Worm (Caenorhabditis elegans) whole organism, L1 larva: ENCODE data around the gene efhc-1.

Source experiments
- C04F5.9 ChIP-seq: sonication (generic microtip); optimal IDR thresholded peaks from 2 replicates; lab custom pipeline; 2016; ENCODE audit warnings: missing genetic modification characterization, missing compliant biosample characterization
- C34B4.2 ChIP-seq: sonication (generic microtip); optimal IDR thresholded peaks from 2 replicates; lab custom pipeline; 2017; ENCODE audit warnings: mild to moderate bottlenecking, missing genetic modification characterization, missing compliant biosample characterization
- Y116A8C.19 ChIP-seq: sonication (generic microtip); optimal IDR thresholded peaks from 2 replicates; lab custom pipeline; 2016; ENCODE audit warnings: missing compliant biosample characterization, missing genetic modification characterization, borderline replicate concordance
- aha-1 ChIP-seq: fragments of 150-350 bp; optimal IDR thresholded peaks from 2 replicates; lab custom pipeline; 2014; ENCODE audit warnings: missing biosample characterization, missing genetic modification characterization
- blmp-1 ChIP-seq: fragments of 150-350 bp; optimal IDR thresholded peaks from 2 replicates; lab custom pipeline; 2014; ENCODE audit warnings: missing biosample characterization, missing genetic modification characterization
- ceh-8 ChIP-seq: fragments of 200-800 bp; sonication (Bioruptor generic); optimal IDR thresholded peaks from 2 replicates; lab custom pipeline; 2018; ENCODE audit warnings: mild to moderate bottlenecking, missing genetic modification characterization, moderate library complexity, missing compliant biosample characterization
- ceh-82 ChIP-seq, 3 experiments: fragments of 150-350 bp in 1 of 3; sonication (generic microtip) in 2 of 3; optimal IDR thresholded peaks; 2 replicates each; lab custom pipeline; 2014 to 2017; ENCODE audit warnings: missing biosample characterization in 3 of 3, missing genetic modification characterization in 3 of 3
- ceh-88 ChIP-seq: fragments of 200-800 bp; sonication (Bioruptor generic); IDR thresholded peaks from 2 replicates; pipeline ENCODE4 v1.3.6; 2022; ENCODE audit warnings: missing genetic modification characterization, missing compliant biosample characterization
- ceh-90 ChIP-seq: sonication (generic microtip); optimal IDR thresholded peaks from 2 replicates; lab custom pipeline; 2016; ENCODE audit warnings: missing genetic modification characterization, missing compliant biosample characterization
- ces-1 ChIP-seq: fragments of 150-350 bp; optimal IDR thresholded peaks from 2 replicates; lab custom pipeline; 2014; ENCODE audit warnings: missing biosample characterization, missing genetic modification reagents, missing genetic modification characterization
- dpl-1 ChIP-seq, 3 experiments: fragments of 150-350 bp in 2 of 3; sonication (generic microtip) in 1 of 3; optimal IDR thresholded peaks; 2 replicates each; lab custom pipeline; 2014 to 2017; ENCODE audit warnings: missing biosample characterization in 3 of 3, missing genetic modification characterization in 3 of 3, missing genetic modification reagents in 3 of 3
- dsc-1 ChIP-seq: sonication (generic microtip); optimal IDR thresholded peaks from 2 replicates; lab custom pipeline; 2016; ENCODE audit warnings: mild to moderate bottlenecking, missing genetic modification characterization, missing compliant biosample characterization
- efl-1 ChIP-seq, 4 experiments: fragments of 150-350 bp; optimal IDR thresholded peaks in 3 of 4; peaks in 1 of 4; 1 replicate in 1 of 4; 2 replicates in 3 of 4; lab custom pipeline; 2014; ENCODE audit warnings: missing biosample characterization in 2 of 4, missing genetic modification characterization in 2 of 4, missing genetic modification reagents in 2 of 4
- egl-13 ChIP-seq: sonication (generic microtip); optimal IDR thresholded peaks from 2 replicates; lab custom pipeline; 2016; ENCODE audit warnings: missing genotype, missing genetic modification reagents, missing genetic modification characterization, missing compliant biosample characterization
- ets-5 ChIP-seq: fragments of 200-800 bp; sonication (Bioruptor generic); IDR thresholded peaks from 2 replicates; pipeline ENCODE4 v1.3.6; 2022; ENCODE audit warnings: missing genetic modification characterization, missing compliant biosample characterization
- fkh-4 ChIP-seq: sonication (generic microtip); optimal IDR thresholded peaks from 2 replicates; lab custom pipeline; 2016; ENCODE audit warnings: missing compliant biosample characterization, missing genetic modification characterization, borderline replicate concordance
- fkh-8 ChIP-seq: sonication (generic microtip); optimal IDR thresholded peaks from 2 replicates; lab custom pipeline; 2016; ENCODE audit warnings: mild to moderate bottlenecking, missing genetic modification characterization, missing compliant biosample characterization
- fos-1 ChIP-seq: fragments of 150-350 bp; optimal IDR thresholded peaks from 2 replicates; lab custom pipeline; 2014; ENCODE audit warnings: missing biosample characterization, missing genetic modification characterization
- grh-1 ChIP-seq: fragments of 200-800 bp; sonication (Bioruptor generic); IDR thresholded peaks from 2 replicates; pipeline ENCODE4 v1.3.6; 2022; ENCODE audit warnings: missing genetic modification reagents, missing genetic modification characterization, missing compliant biosample characterization
- hlh-4 ChIP-seq: sonication (generic microtip); optimal IDR thresholded peaks from 2 replicates; lab custom pipeline; 2016; ENCODE audit warnings: mild to moderate bottlenecking, missing genetic modification characterization, missing compliant biosample characterization
- hpl-2 ChIP-seq: fragments of 150-350 bp; optimal IDR thresholded peaks from 2 replicates; lab custom pipeline; 2014; ENCODE audit warnings: missing biosample characterization, missing genetic modification reagents, missing genetic modification characterization
- irx-1 ChIP-seq: sonication (generic microtip); optimal IDR thresholded peaks from 2 replicates; lab custom pipeline; 2016; ENCODE audit warnings: missing genetic modification characterization, missing compliant biosample characterization
- isw-1 ChIP-seq: fragments of 200-800 bp; sonication (Bioruptor generic); IDR thresholded peaks from 2 replicates; pipeline ENCODE4 v1.3.6; 2022; ENCODE audit warnings: missing genetic modification characterization, missing compliant biosample characterization
- jun-1 ChIP-seq: fragments of 150-350 bp; optimal IDR thresholded peaks from 2 replicates; lab custom pipeline; 2014; ENCODE audit warnings: missing biosample characterization, missing genetic modification reagents, missing genetic modification characterization
- lin-13 ChIP-seq: fragments of 150-350 bp; optimal IDR thresholded peaks from 2 replicates; lab custom pipeline; 2014; ENCODE audit warnings: missing biosample characterization, missing genetic modification reagents, missing genetic modification characterization
- lin-35 ChIP-seq, 2 experiments: fragments of 150-350 bp; optimal IDR thresholded peaks; 2 replicates each; lab custom pipeline; 2014; ENCODE audit warnings: missing biosample characterization in 2 of 2, missing genetic modification characterization in 2 of 2, missing genetic modification reagents in 2 of 2
- lin-39 ChIP-seq: fragments of 150-350 bp; optimal IDR thresholded peaks from 2 replicates; lab custom pipeline; 2014; ENCODE audit warnings: missing biosample characterization, missing genetic modification reagents, missing genetic modification characterization
- mef-2 ChIP-seq: fragments of 150-350 bp; optimal IDR thresholded peaks from 2 replicates; lab custom pipeline; 2014; ENCODE audit warnings: missing biosample characterization, missing genetic modification characterization
- nhr-11 ChIP-seq: fragments of 150-350 bp; optimal IDR thresholded peaks from 2 replicates; lab custom pipeline; 2014; ENCODE audit warnings: missing biosample characterization, missing genetic modification characterization
- nhr-12 ChIP-seq: sonication (generic microtip); optimal IDR thresholded peaks from 2 replicates; lab custom pipeline; 2017; ENCODE audit warnings: missing biosample characterization, missing genetic modification characterization
- nhr-19 ChIP-seq: fragments of 200-800 bp; sonication (Bioruptor generic); conservative IDR thresholded peaks from 2 replicates; pipeline ENCODE4 v1.3.6; 2022; ENCODE audit warnings: missing genetic modification characterization, missing compliant biosample characterization
- nhr-237 ChIP-seq: fragments of 150-350 bp; optimal IDR thresholded peaks from 2 replicates; lab custom pipeline; 2014; ENCODE audit warnings: missing biosample characterization, missing genetic modification characterization
- nhr-28 ChIP-seq: fragments of 150-350 bp; optimal IDR thresholded peaks from 2 replicates; lab custom pipeline; 2014; ENCODE audit warnings: missing biosample characterization, missing genetic modification characterization
- nhr-76 ChIP-seq: sonication (generic microtip); optimal IDR thresholded peaks from 2 replicates; lab custom pipeline; 2017; ENCODE audit warnings: missing biosample characterization, missing genetic modification characterization
- nhr-77 ChIP-seq: fragments of 150-350 bp; optimal IDR thresholded peaks from 2 replicates; lab custom pipeline; 2014; ENCODE audit warnings: missing biosample characterization, missing genetic modification characterization
- nhr-84 ChIP-seq: sonication (generic microtip); optimal IDR thresholded peaks from 2 replicates; lab custom pipeline; 2017; ENCODE audit warnings: missing biosample characterization, missing genetic modification characterization
- nhr-85 ChIP-seq: sonication (generic microtip); peaks from one replicate; lab custom pipeline; 2016; ENCODE audit warnings: missing genetic modification characterization, inconsistent platforms, missing compliant biosample characterization
- nhr-90 ChIP-seq: sonication (generic microtip); optimal IDR thresholded peaks from 2 replicates; lab custom pipeline; 2016; ENCODE audit warnings: mild to moderate bottlenecking, missing genetic modification characterization, missing compliant biosample characterization; ENCODE audit not compliant: poor library complexity
- pag-3 ChIP-seq: sonication (generic microtip); optimal IDR thresholded peaks from 2 replicates; lab custom pipeline; 2017; ENCODE audit warnings: missing genetic modification characterization, mild to moderate bottlenecking, missing compliant biosample characterization, antibody characterized with exemption, borderline replicate concordance; ENCODE audit not compliant: insufficient read depth
- pqm-1 ChIP-seq: sonication (generic microtip); optimal IDR thresholded peaks from 3 replicates; lab custom pipeline; 2017; ENCODE audit warnings: missing biosample characterization, missing genetic modification characterization
- rnt-1 ChIP-seq: sonication (generic microtip); optimal IDR thresholded peaks from 2 replicates; lab custom pipeline; 2016; ENCODE audit warnings: mild to moderate bottlenecking, missing genetic modification characterization, moderate library complexity, missing compliant biosample characterization
- skn-1 ChIP-seq: fragments of 150-350 bp; optimal IDR thresholded peaks from 2 replicates; lab custom pipeline; 2014; ENCODE audit warnings: missing biosample characterization, missing genetic modification characterization
- snpc-4 ChIP-seq: fragments of 150-350 bp; optimal IDR thresholded peaks from 2 replicates; lab custom pipeline; 2014; ENCODE audit warnings: missing biosample characterization, missing genetic modification characterization
- snu-23 ChIP-seq: sonication (generic microtip); optimal IDR thresholded peaks from 2 replicates; lab custom pipeline; 2016; ENCODE audit warnings: missing genetic modification characterization, missing compliant biosample characterization
- sptf-1 ChIP-seq: fragments of 150-350 bp; optimal IDR thresholded peaks from 2 replicates; lab custom pipeline; 2014; ENCODE audit warnings: missing biosample characterization, missing genetic modification characterization
- sup-37 ChIP-seq: fragments of 200-800 bp; sonication (Bioruptor generic); optimal IDR thresholded peaks from 2 replicates; lab custom pipeline; 2018; ENCODE audit warnings: mild to moderate bottlenecking, missing genetic modification characterization, missing compliant biosample characterization
- tlp-1 ChIP-seq: fragments of 150-350 bp; optimal IDR thresholded peaks from 2 replicates; lab custom pipeline; 2014; ENCODE audit warnings: missing biosample characterization, missing genetic modification characterization
- unc-30 ChIP-seq: sonication (generic microtip); optimal IDR thresholded peaks from 2 replicates; lab custom pipeline; 2017; ENCODE audit warnings: missing biosample characterization, missing genetic modification characterization
- unc-62 ChIP-seq: fragments of 150-350 bp; optimal IDR thresholded peaks from 2 replicates; lab custom pipeline; 2014; ENCODE audit warnings: missing biosample characterization, missing genetic modification reagents, missing genetic modification characterization
- unc-98 ChIP-seq: fragments of 200-800 bp; sonication (Bioruptor generic); IDR thresholded peaks from 2 replicates; pipeline ENCODE4 v1.3.6; 2022; ENCODE audit warnings: missing genetic modification characterization, missing compliant biosample characterization
- vab-15 ChIP-seq: sonication (generic microtip); optimal IDR thresholded peaks from 2 replicates; lab custom pipeline; 2017; ENCODE audit warnings: missing genotype, mild to moderate bottlenecking, missing genetic modification characterization, missing compliant biosample characterization
- zag-1 ChIP-seq: fragments of 150-350 bp; optimal IDR thresholded peaks from 2 replicates; lab custom pipeline; 2014; ENCODE audit warnings: missing biosample characterization, missing genetic modification characterization
- ztf-11 ChIP-seq, 2 experiments: sonication (generic microtip); optimal IDR thresholded peaks; 2 replicates each; lab custom pipeline; 2016 to 2017; ENCODE audit warnings: missing genetic modification characterization in 2 of 2, missing biosample characterization in 1 of 2, missing compliant biosample characterization in 1 of 2

efhc-1 gene

DNA sequence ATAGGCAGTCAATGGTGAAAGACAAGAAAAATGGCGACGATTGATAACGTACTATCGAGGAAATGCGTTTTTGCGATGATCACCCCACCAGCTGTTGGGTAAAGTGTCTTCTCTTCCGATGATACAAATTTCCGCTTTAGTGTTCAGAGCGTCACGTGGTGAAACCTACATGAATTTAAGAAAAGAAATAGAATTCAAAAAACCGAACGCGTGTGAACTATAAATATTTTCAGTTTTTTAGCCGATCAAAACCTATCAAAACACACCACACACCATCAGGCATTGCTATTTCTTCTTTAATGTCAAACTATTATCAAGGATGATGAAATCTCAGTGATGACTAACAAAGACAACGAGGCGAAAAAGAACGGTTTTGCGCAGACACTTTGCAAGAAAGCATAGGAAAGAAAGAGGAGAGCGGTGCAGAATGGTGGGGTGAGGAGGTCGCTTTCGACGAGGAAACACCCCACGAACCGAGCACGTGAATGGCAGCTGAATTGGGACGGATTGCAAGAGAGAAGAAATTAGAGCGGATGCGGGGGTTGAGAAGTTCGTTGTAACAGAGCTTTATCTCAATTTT lies 26.1 kb upstream of the efhc-1 start (continued):
- peak in 1 of 2 experiments; percentile 14 for TF ChIP-seq lin-35 (GFP tag; optimal IDR thresholded peaks at IDR 0.05; lab: Kevin White, UChicago)
- TF ChIP-seq egl-13 (tag; lab: Kevin White, UChicago), result no peak
- TF ChIP-seq dpl-1 (GFP tag; optimal IDR thresholded peaks at IDR 0.05; lab: Kevin White, UChicago), result no peak
- TF ChIP-seq nhr-85, result peak; percentile 89
- no peak for TF ChIP-seq efl-1 (optimal IDR thresholded peaks at IDR 0.05; lab: Kevin White, UChicago)
- TF ChIP-seq efl-1 (GFP tag; optimal IDR thresholded peaks at IDR 0.05 in 1 of 2; lab: Kevin White, UChicago), result peak in 1 of 2 experiments; percentile 78
- TF ChIP-seq fkh-8 (tag; lab: Kevin White, UChicago), result no peak
- TF ChIP-seq unc-30 (tag; lab: Kevin White, UChicago), result no peak
- TF ChIP-seq C34B4.2 (tag; lab: Kevin White, UChicago), result no peak
- no peak for TF ChIP-seq fkh-4 (tag; lab: Kevin White, UChicago)
- TF ChIP-seq lin-13 (GFP tag; lab: Kevin White, UChicago), result no peak
- peak; percentile 56 for TF ChIP-seq nhr-19 (GFP tag; lab: Robert Waterston, UW)
- no peak for TF ChIP-seq unc-98 (GFP tag; lab: Robert Waterston, UW)
- peak; percentile 44 for TF ChIP-seq nhr-77 (tag; lab: Kevin White, UChicago)
- no peak for TF ChIP-seq sup-37
- peak; percentile 29 for TF ChIP-seq dsc-1 (tag; lab: Kevin White, UChicago)
- TF ChIP-seq jun-1 (tag; lab: Kevin White, UChicago), result peak; percentile 31
- TF ChIP-seq ztf-11 (tag; optimal IDR thresholded peaks at IDR 0.05; lab: Kevin White, UChicago), result no peak
- TF ChIP-seq grh-1 (GFP tag; lab: Robert Waterston, UW), result no peak
- TF ChIP-seq skn-1, result peak; percentile 78
- peak; percentile 15 for TF ChIP-seq nhr-90 (tag; lab: Kevin White, UChicago)
- no peak for TF ChIP-seq zag-1 (tag; lab: Kevin White, UChicago)
- TF ChIP-seq ceh-8 (GFP tag; lab: Kevin White, UChicago), result no peak
- TF ChIP-seq snpc-4 (tag; lab: Kevin White, UChicago), result no peak
- peak in 1 of 3 experiments; percentile 15 for TF ChIP-seq ceh-82 (tag; optimal IDR thresholded peaks at IDR 0.05; lab: Kevin White, UChicago)
- no peak for TF ChIP-seq Y116A8C.19 (tag; lab: Kevin White, UChicago)
- TF ChIP-seq tlp-1 (tag; lab: Kevin White, UChicago), result no peak
- TF ChIP-seq isw-1 (GFP tag; lab: Robert Waterston, UW), result no peak
- TF ChIP-seq fos-1 (tag; lab: Kevin White, UChicago), result no peak
- TF ChIP-seq snu-23 (GFP tag; lab: Kevin White, UChicago), result peak; percentile 43
- no peak for TF ChIP-seq pag-3 (tag; lab: Kevin White, UChicago)
- TF ChIP-seq hlh-4, result no peak
- TF ChIP-seq pqm-1, result no peak
- no peak for TF ChIP-seq unc-62 (GFP tag; lab: Kevin White, UChicago)
- no peak for TF ChIP-seq hpl-2 (GFP tag; lab: Kevin White, UChicago)
- no peak for TF ChIP-seq nhr-76 (tag; lab: Kevin White, UChicago)
- TF ChIP-seq ceh-88 (GFP tag; lab: Robert Waterston, UW), result no peak
- TF ChIP-seq irx-1 (tag; lab: Kevin White, UChicago), result no peak
- TF ChIP-seq vab-15, result no peak
- TF ChIP-seq ces-1 (GFP tag; lab: Kevin White, UChicago), result no peak
- no peak for TF ChIP-seq nhr-237
- TF ChIP-seq nhr-11 (tag; lab: Kevin White, UChicago), result no peak
- TF ChIP-seq sptf-1 (tag; lab: Kevin White, UChicago), result no peak
- TF ChIP-seq ets-5 (GFP tag; lab: Robert Waterston, UW), result no peak
- TF ChIP-seq ceh-90 (tag; lab: Kevin White, UChicago), result no peak
- TF ChIP-seq nhr-28, result no peak
- TF ChIP-seq nhr-12 (tag; lab: Kevin White, UChicago), result no peak
- peak; percentile 72 for TF ChIP-seq rnt-1 (tag; lab: Kevin White, UChicago)
- peak; percentile 48 for TF ChIP-seq blmp-1 (tag; lab: Kevin White, UChicago)
- TF ChIP-seq C04F5.9 (tag; lab: Kevin White, UChicago), result no peak
- no peak for TF ChIP-seq nhr-84 (tag; lab: Kevin White, UChicago)
- no peak for TF ChIP-seq lin-39 (tag; lab: Kevin White, UChicago)
- TF ChIP-seq aha-1 (tag; lab: Kevin White, UChicago), result no peak
- TF ChIP-seq mef-2 (tag; lab: Kevin White, UChicago), result no peak
